Fruit fly (Drosophila melanogaster) whole organism, prepupa: ENCODE data around the gene FeCH.

Experiments used
- Blimp-1 ChIP-seq: fragments of 200-800 bp; sonication (Bioruptor generic); optimal IDR thresholded peaks from 3 replicates; lab custom pipeline; 2017; ENCODE audit warnings: missing biosample characterization, missing genetic modification characterization, mild to moderate bottlenecking, moderate library complexity, missing genetic modification reagents
- CG10669 ChIP-seq: fragments of 200-800 bp; sonication (Bioruptor generic); optimal IDR thresholded peaks from 3 replicates; lab custom pipeline; 2018; ENCODE audit warnings: missing biosample characterization, mild to moderate bottlenecking, missing genetic modification characterization, moderate library complexity
- CG11294 ChIP-seq: fragments of 200-800 bp; sonication (Bioruptor generic); IDR thresholded peaks from 2 replicates; pipeline ENCODE4 v1.3.6; 2022; ENCODE audit warnings: missing biosample characterization, missing genetic modification characterization
- CG11762 ChIP-seq: fragments of 200-800 bp; sonication (Bioruptor generic); optimal IDR thresholded peaks from 3 replicates; lab custom pipeline; 2016; ENCODE audit warnings: missing biosample characterization, missing genetic modification characterization; ENCODE audit not compliant: insufficient read depth
- CG11902 ChIP-seq: fragments of 200-800 bp; sonication (Bioruptor generic); optimal IDR thresholded peaks from 3 replicates; lab custom pipeline; 2016; ENCODE audit warnings: missing biosample characterization, missing genetic modification characterization
- CG15336 ChIP-seq: fragments of 200-800 bp; sonication (Bioruptor generic); IDR thresholded peaks from 2 replicates; pipeline ENCODE4 v1.3.6; 2022; ENCODE audit warnings: missing biosample characterization, missing genetic modification characterization
- CG1621 ChIP-seq: fragments of 200-800 bp; sonication (Bioruptor generic); optimal IDR thresholded peaks from 3 replicates; lab custom pipeline; 2018; ENCODE audit warnings: missing biosample characterization, mild to moderate bottlenecking, missing genetic modification characterization
- CG16779 ChIP-seq: fragments of 200-800 bp; sonication (Bioruptor generic); optimal IDR thresholded peaks from 3 replicates; lab custom pipeline; 2017; ENCODE audit warnings: missing biosample characterization, mild to moderate bottlenecking, missing genetic modification characterization
- CG3032 ChIP-seq: fragments of 200-800 bp; optimal IDR thresholded peaks from 2 replicates; lab custom pipeline; 2019; ENCODE audit warnings: missing biosample characterization, mild to moderate bottlenecking, missing genetic modification characterization, moderate library complexity
- CG31627 ChIP-seq: fragments of 200-800 bp; sonication (Bioruptor generic); optimal IDR thresholded peaks from 3 replicates; lab custom pipeline; 2016; ENCODE audit warnings: missing biosample characterization, missing genetic modification characterization
- CG32006 ChIP-seq: fragments of 200-800 bp; sonication (Bioruptor generic); optimal IDR thresholded peaks from 3 replicates; lab custom pipeline; 2017; ENCODE audit warnings: missing biosample characterization, mild to moderate bottlenecking, missing genetic modification characterization
- CG34406 ChIP-seq: fragments of 200-800 bp; sonication (Bioruptor generic); optimal IDR thresholded peaks from 3 replicates; lab custom pipeline; 2016; ENCODE audit warnings: missing biosample characterization, missing genetic modification characterization
- CG3919 ChIP-seq: fragments of 200-800 bp; sonication (Bioruptor generic); optimal IDR thresholded peaks from 3 replicates; lab custom pipeline; 2016; ENCODE audit warnings: missing biosample characterization, missing genetic modification characterization
- CG4318 ChIP-seq: fragments of 200-800 bp; sonication (Bioruptor generic); optimal IDR thresholded peaks from 3 replicates; lab custom pipeline; 2017; ENCODE audit warnings: missing biosample characterization, mild to moderate bottlenecking, missing genetic modification characterization
- CG6163 ChIP-seq: fragments of 200-800 bp; sonication (Bioruptor generic); IDR thresholded peaks from 3 replicates; pipeline ENCODE4 v1.3.6; 2022; ENCODE audit warnings: missing biosample characterization, missing genetic modification characterization
- CG6276 ChIP-seq: fragments of 200-800 bp; sonication (Bioruptor generic); optimal IDR thresholded peaks from 2 replicates; lab custom pipeline; 2017; ENCODE audit warnings: missing biosample characterization, mild to moderate bottlenecking, missing genetic modification characterization
- CG6792 ChIP-seq: fragments of 200-800 bp; sonication (Bioruptor generic); optimal IDR thresholded peaks from 3 replicates; lab custom pipeline; 2016; ENCODE audit warnings: missing biosample characterization, missing genetic modification characterization
- CG6808 ChIP-seq: fragments of 200-800 bp; sonication (Bioruptor generic); optimal IDR thresholded peaks from 3 replicates; lab custom pipeline; 2017; ENCODE audit warnings: missing biosample characterization, missing genetic modification characterization, mild to moderate bottlenecking, moderate library complexity, missing genetic modification reagents
- CG6854 ChIP-seq: fragments of 200-800 bp; sonication (Bioruptor generic); optimal IDR thresholded peaks from 2 replicates; lab custom pipeline; 2017; ENCODE audit warnings: missing biosample characterization, mild to moderate bottlenecking, missing genetic modification characterization
- CG7368 ChIP-seq: fragments of 200-800 bp; sonication (Bioruptor generic); optimal IDR thresholded peaks from 3 replicates; lab custom pipeline; 2016; ENCODE audit warnings: missing biosample characterization, missing genetic modification characterization
- CG8119 ChIP-seq: fragments of 200-800 bp; sonication (Bioruptor generic); IDR thresholded peaks from 3 replicates; pipeline ENCODE4 v1.3.6; 2022; ENCODE audit warnings: missing biosample characterization, missing genetic modification characterization
- CG8319 ChIP-seq: fragments of 200-800 bp; sonication (Bioruptor generic); optimal IDR thresholded peaks from 3 replicates; lab custom pipeline; 2016; ENCODE audit warnings: missing biosample characterization, missing genetic modification characterization
- CG8632 ChIP-seq: fragments of 200-800 bp; sonication (Bioruptor generic); optimal IDR thresholded peaks from 3 replicates; lab custom pipeline; 2016; ENCODE audit warnings: missing biosample characterization, missing genetic modification characterization
- CG9139 ChIP-seq: fragments of 200-800 bp; sonication (Bioruptor generic); optimal IDR thresholded peaks from 3 replicates; lab custom pipeline; 2017; ENCODE audit warnings: missing biosample characterization, mild to moderate bottlenecking, missing genetic modification characterization
- Eip75B ChIP-seq: fragments of 200-800 bp; sonication (Bioruptor generic); optimal IDR thresholded peaks from 3 replicates; lab custom pipeline; 2016; ENCODE audit warnings: missing biosample characterization, missing genetic modification characterization
- Eip78C ChIP-seq: fragments of 200-800 bp; sonication (Bioruptor generic); peaks from one replicate; lab custom pipeline; 2016; ENCODE audit warnings: missing biosample characterization, missing genetic modification characterization
- Eip93F ChIP-seq: fragments of 200-800 bp; sonication (Bioruptor generic); optimal IDR thresholded peaks from 2 replicates; lab custom pipeline; 2016; ENCODE audit warnings: missing biosample characterization, mild to moderate bottlenecking, missing genetic modification characterization
- Ets21C ChIP-seq: fragments of 200-800 bp; sonication (Bioruptor generic); optimal IDR thresholded peaks from 3 replicates; lab custom pipeline; 2016; ENCODE audit warnings: missing biosample characterization, missing genetic modification characterization
- Ets96B ChIP-seq: fragments of 200-800 bp; optimal IDR thresholded peaks from 2 replicates; lab custom pipeline; 2019; ENCODE audit warnings: missing biosample characterization, mild to moderate bottlenecking, missing genetic modification characterization, moderate library complexity
- Gug ChIP-seq: fragments of 200-800 bp; sonication (Bioruptor generic); IDR thresholded peaks from 2 replicates; pipeline ENCODE4 v1.3.6; 2022; ENCODE audit warnings: missing biosample characterization, missing genetic modification characterization
- Hr39 ChIP-seq: fragments of 200-800 bp; sonication (Bioruptor generic); optimal IDR thresholded peaks from 2 replicates; lab custom pipeline; 2016; ENCODE audit warnings: missing biosample characterization, missing genetic modification characterization
- Hr4 ChIP-seq: fragments of 200-800 bp; sonication (Bioruptor generic); optimal IDR thresholded peaks from 3 replicates; lab custom pipeline; 2016; ENCODE audit warnings: missing biosample characterization, missing genetic modification characterization
- Lpt ChIP-seq: fragments of 200-800 bp; sonication (Bioruptor generic); optimal IDR thresholded peaks from 3 replicates; lab custom pipeline; 2016; ENCODE audit warnings: missing biosample characterization, missing genetic modification characterization
- Met ChIP-seq: fragments of 200-800 bp; sonication (Bioruptor generic); optimal IDR thresholded peaks from 3 replicates; lab custom pipeline; 2016; ENCODE audit warnings: missing biosample characterization, missing genetic modification characterization
- OdsH ChIP-seq: fragments of 200-800 bp; sonication (Bioruptor generic); optimal IDR thresholded peaks from 3 replicates; lab custom pipeline; 2016; ENCODE audit warnings: missing biosample characterization, missing genetic modification characterization
- Sox102F ChIP-seq: fragments of 200-800 bp; sonication (Bioruptor generic); optimal IDR thresholded peaks from 2 replicates; lab custom pipeline; 2016; ENCODE audit warnings: missing biosample characterization, mild to moderate bottlenecking, missing genetic modification characterization
- Sox14 ChIP-seq: fragments of 200-800 bp; sonication (Bioruptor generic); optimal IDR thresholded peaks from 3 replicates; lab custom pipeline; 2016; ENCODE audit warnings: missing biosample characterization, missing genetic modification characterization
- achi ChIP-seq: fragments of 200-800 bp; sonication (Bioruptor generic); optimal IDR thresholded peaks from 3 replicates; lab custom pipeline; 2016; ENCODE audit warnings: missing biosample characterization, missing genetic modification characterization
- acj6 ChIP-seq: fragments of 200-800 bp; sonication (Bioruptor generic); optimal IDR thresholded peaks from 3 replicates; lab custom pipeline; 2016; ENCODE audit warnings: missing biosample characterization, missing genetic modification characterization
- dac ChIP-seq: fragments of 200-800 bp; sonication (Bioruptor generic); optimal IDR thresholded peaks from 2 replicates; lab custom pipeline; 2017; ENCODE audit warnings: missing biosample characterization, mild to moderate bottlenecking, missing genetic modification characterization
- esn ChIP-seq: fragments of 200-800 bp; sonication (Bioruptor generic); optimal IDR thresholded peaks from 2 replicates; lab custom pipeline; 2016; ENCODE audit warnings: missing biosample characterization, mild to moderate bottlenecking, missing genetic modification characterization, moderate library complexity
- fd59A ChIP-seq: fragments of 200-800 bp; sonication (Bioruptor generic); optimal IDR thresholded peaks from 2 replicates; lab custom pipeline; 2017; ENCODE audit warnings: missing biosample characterization, mild to moderate bottlenecking, missing genetic modification characterization, missing genetic modification reagents
- fd85E ChIP-seq: fragments of 200-800 bp; sonication (Bioruptor generic); optimal IDR thresholded peaks from 3 replicates; lab custom pipeline; 2016; ENCODE audit warnings: missing biosample characterization, missing genetic modification characterization
- fkh ChIP-seq: fragments of 200-800 bp; sonication (Bioruptor generic); optimal IDR thresholded peaks from 3 replicates; lab custom pipeline; 2017; ENCODE audit warnings: missing biosample characterization, mild to moderate bottlenecking, missing genetic modification characterization, moderate library complexity
- lz ChIP-seq: fragments of 200-800 bp; sonication (Bioruptor generic); optimal IDR thresholded peaks from 3 replicates; lab custom pipeline; 2016; ENCODE audit warnings: missing biosample characterization, missing genetic modification characterization
- net ChIP-seq: fragments of 200-800 bp; sonication (Bioruptor generic); optimal IDR thresholded peaks from 3 replicates; lab custom pipeline; 2016; ENCODE audit warnings: missing biosample characterization, missing genetic modification characterization
- pdm3 ChIP-seq: fragments of 200-800 bp; sonication (Bioruptor generic); optimal IDR thresholded peaks from 3 replicates; lab custom pipeline; 2016; ENCODE audit warnings: missing biosample characterization, missing genetic modification characterization
- salr ChIP-seq, 2 experiments: fragments of 200-800 bp; sonication (Bioruptor generic); optimal IDR thresholded peaks; 3 replicates each; lab custom pipeline; 2016 to 2018; ENCODE audit warnings: missing biosample characterization in 2 of 2, missing genetic modification characterization in 2 of 2, mild to moderate bottlenecking in 1 of 2
- spab ChIP-seq: fragments of 200-800 bp; sonication (Bioruptor generic); optimal IDR thresholded peaks from 2 replicates; lab custom pipeline; 2017; ENCODE audit warnings: missing biosample characterization, mild to moderate bottlenecking, missing genetic modification characterization, missing genetic modification reagents
- ss ChIP-seq, 2 experiments: fragments of 200-800 bp; sonication (Bioruptor generic); optimal IDR thresholded peaks; 2 replicates in 1 of 2; 3 replicates in 1 of 2; lab custom pipeline; 2017 to 2018; ENCODE audit warnings: mild to moderate bottlenecking in 2 of 2, missing biosample characterization in 2 of 2, missing genetic modification characterization in 2 of 2, moderate library complexity in 1 of 2
- svp ChIP-seq: fragments of 200-800 bp; sonication (Bioruptor generic); peaks from one replicate; lab custom pipeline; 2016; ENCODE audit warnings: missing biosample characterization, missing genetic modification characterization
- topi ChIP-seq: fragments of 200-800 bp; sonication (Bioruptor generic); optimal IDR thresholded peaks from 3 replicates; lab custom pipeline; 2016; ENCODE audit warnings: missing biosample characterization, missing genetic modification characterization
- vri ChIP-seq: fragments of 200-800 bp; sonication (Bioruptor generic); optimal IDR thresholded peaks from 3 replicates; lab custom pipeline; 2016; ENCODE audit warnings: missing biosample characterization, mild to moderate bottlenecking, missing genetic modification characterization

Gene FeCH

DNA sequence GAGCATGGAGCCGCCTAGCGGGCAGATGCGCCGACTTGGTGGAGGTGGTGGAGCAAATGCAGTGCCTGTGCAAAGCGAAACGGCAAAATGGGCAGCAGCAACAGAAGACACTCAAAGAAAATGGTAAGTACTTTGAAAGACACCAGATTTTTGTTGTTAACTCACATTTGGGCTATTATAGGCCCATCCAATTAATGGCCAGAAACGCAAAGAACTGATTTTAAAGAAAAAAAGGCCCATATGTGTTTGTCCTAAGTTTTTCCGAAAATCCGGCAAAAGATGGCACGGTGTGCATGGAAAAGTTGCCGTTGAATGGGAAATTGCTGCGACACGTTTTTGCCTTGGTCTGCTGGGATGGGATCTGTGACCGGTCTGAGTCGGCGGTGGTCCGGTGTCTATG, 43.9 kb downstream of the FeCH start:
- TF ChIP-seq fkh (GFP tag; lab: Kevin White, UChicago) (no peak), CG8319 (GFP tag; lab: Kevin White, UChicago) (no peak), Ets96B (tag; lab: Kevin White, UChicago) (peak; percentile 56), vri (no peak), CG34406 (no peak), svp (GFP tag; lab: Kevin White, UChicago) (peak; percentile 38), fd85E (GFP tag; lab: Kevin White, UChicago) (no peak), Met (GFP tag; lab: Kevin White, UChicago) (no peak), acj6 (peak; percentile 32), Eip75B (GFP tag; lab: Kevin White, UChicago) (peak; percentile 35), Eip78C (GFP tag; lab: Kevin White, UChicago) (peak; percentile 91), salr (GFP tag; optimal IDR thresholded peaks at IDR 0.05; lab: Kevin White, UChicago) (peak in 1 of 2 experiments; percentile 35), CG31627 (GFP tag; lab: Kevin White, UChicago) (no peak), Sox102F (no peak), fd59A (GFP tag; lab: Kevin White, UChicago) (no peak), CG6792 (GFP tag; lab: Kevin White, UChicago) (no peak), CG16779 (tag; lab: Kevin White, UChicago) (peak; percentile 50), CG3032 (tag; lab: Kevin White, UChicago) (peak; percentile 12), CG1621 (tag; lab: Kevin White, UChicago) (no peak), Hr4 (GFP tag; lab: Kevin White, UChicago) (peak; percentile 78), Hr39 (GFP tag; lab: Kevin White, UChicago) (no peak), lz (GFP tag; lab: Kevin White, UChicago) (no peak), Eip93F (GFP tag; lab: Kevin White, UChicago) (no peak), CG6854 (GFP tag; lab: Kevin White, UChicago) (no peak), CG8632 (GFP tag; lab: Kevin White, UChicago) (no peak), CG6163 (peak; percentile 83), CG4318 (GFP tag; lab: Kevin White, UChicago) (no peak), net (peak; percentile 52), CG11902 (GFP tag; lab: Kevin White, UChicago) (no peak), dac (peak; percentile 77), spab (GFP tag; lab: Kevin White, UChicago) (peak; percentile 12), OdsH (GFP tag; lab: Kevin White, UChicago) (peak; percentile 53), CG8119 (GFP tag; lab: Robert Waterston, UW) (peak; percentile 86), topi (peak; percentile 16), CG11294 (GFP tag; lab: Robert Waterston, UW) (peak; percentile 28; the same call in 1 of the 2 replicates), CG11762 (GFP tag; lab: Kevin White, UChicago) (peak; percentile 62), CG32006 (GFP tag; lab: Kevin White, UChicago) (peak; percentile 87), CG7368 (peak; percentile 47), Blimp-1 (GFP tag; lab: Kevin White, UChicago) (no peak), Lpt (GFP tag; lab: Kevin White, UChicago) (peak; percentile 84), ss (GFP tag; optimal IDR thresholded peaks at IDR 0.05; lab: Kevin White, UChicago) (peak in 1 of 2 experiments; percentile 6), CG6808 (peak; percentile 19), Ets21C (no peak), esn (no peak), achi (GFP tag; lab: Kevin White, UChicago) (peak; percentile 81), CG9139 (GFP tag; lab: Kevin White, UChicago) (no peak), Gug (GFP tag; lab: Robert Waterston, UW) (peak; percentile 65), Sox14 (peak; percentile 63), CG10669 (GFP tag; lab: Kevin White, UChicago) (peak; percentile 24), CG6276 (GFP tag; lab: Kevin White, UChicago) (peak; percentile 83), pdm3 (GFP tag; lab: Kevin White, UChicago) (peak; percentile 57), CG3919 (GFP tag; lab: Kevin White, UChicago) (peak; percentile 81), CG15336 (GFP tag; lab: Robert Waterston, UW) (peak; percentile 88)
